Fruit fly (Drosophila melanogaster) whole organism, prepupa: Measurements from ENCODE around the gene Cyp6d4.

Experiments
- CG3919 ChIP-seq: fragments of 200-800 bp; sonication (Bioruptor generic); optimal IDR thresholded peaks from 3 replicates; lab custom pipeline; 2016; ENCODE audit warnings: missing biosample characterization, missing genetic modification characterization
- ss ChIP-seq, 2 experiments: fragments of 200-800 bp; sonication (Bioruptor generic); optimal IDR thresholded peaks; 2 replicates in 1 of 2; 3 replicates in 1 of 2; lab custom pipeline; 2017 to 2018; ENCODE audit warnings: mild to moderate bottlenecking in 2 of 2, missing biosample characterization in 2 of 2, missing genetic modification characterization in 2 of 2, moderate library complexity in 1 of 2

DNA sequence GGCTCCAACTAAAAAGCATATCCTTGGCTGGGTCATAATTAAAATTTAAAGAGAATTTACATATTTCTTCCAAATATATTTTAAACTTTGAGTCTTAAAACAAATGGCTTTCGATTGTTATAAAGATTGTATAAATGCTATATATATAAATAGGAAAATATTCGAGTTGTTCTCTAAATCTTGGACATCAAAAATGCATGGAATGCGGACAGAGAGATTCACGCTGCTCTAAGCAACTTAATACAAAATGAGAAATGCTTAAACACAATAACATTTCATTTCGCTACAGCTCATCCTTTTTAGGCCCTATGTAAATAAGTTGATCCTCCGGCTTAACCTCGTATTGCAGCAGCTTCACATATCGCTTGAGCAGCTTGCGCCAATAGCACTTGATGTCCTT lies 50.8 kb downstream of the Cyp6d4 start, which contains the start of gene CG31139:
- TF ChIP-seq ss (GFP tag; optimal IDR thresholded peaks at IDR 0.05; lab: Kevin White, UChicago) (no peak), CG3919 (GFP tag; lab: Kevin White, UChicago) (no peak)
